Worm (Caenorhabditis elegans): ENCODE measurements around the gene F58G1.7.

The F58G1.7 gene

ce11 chrII:12965138-12965537, 17.1 kb upstream of the F58G1.7 start:
- TF ChIP-seq ceh-30 (tag; optimal IDR thresholded peaks at IDR 0.05) (no peak), ceh-45 (GFP tag; IDR thresholded peaks at IDR 0.05) (no peak), ceh-22 (tag; optimal IDR thresholded peaks at IDR 0.05) (no peak), gmeb-2 (tag; optimal IDR thresholded peaks at IDR 0.05) (no peak), sox-2 (GFP tag; IDR thresholded peaks at IDR 0.05) (no peak), tbx-2 (tag; optimal IDR thresholded peaks at IDR 0.05) (no peak), dmd-4 (tag; optimal IDR thresholded peaks at IDR 0.05; ENCODE audit: borderline replicate concordance) (no peak), ref-2 (tag; optimal IDR thresholded peaks at IDR 0.05) (no peak), pha-2 (tag; optimal IDR thresholded peaks at IDR 0.05) (no peak), mec-3 (tag; optimal IDR thresholded peaks at IDR 0.05; ENCODE audit: borderline replicate concordance) (no peak), ceh-9 (tag; optimal IDR thresholded peaks at IDR 0.05) (no peak), K09A11.1 (tag; optimal IDR thresholded peaks at IDR 0.05; ENCODE audit: insufficient read depth) (no peak), fax-1 (tag; optimal IDR thresholded peaks at IDR 0.05) (no peak), fkh-6 (tag; optimal IDR thresholded peaks at IDR 0.05) (no peak), unc-42 (tag; optimal IDR thresholded peaks at IDR 0.05) (no peak), rnt-1 (tag; optimal IDR thresholded peaks at IDR 0.05) (no peak)

ce11 chrII:12961743-12962142, 13.7 kb upstream of the F58G1.7 start:
- TF ChIP-seq unc-55 (GFP tag; optimal IDR thresholded peaks at IDR 0.05) (no peak), ztf-16 (tag; optimal IDR thresholded peaks at IDR 0.05) (no peak), fkh-10 (GFP tag; optimal IDR thresholded peaks at IDR 0.05) (no peak), ceh-30 (tag; optimal IDR thresholded peaks at IDR 0.05) (no peak), K02D7.2 (tag; optimal IDR thresholded peaks at IDR 0.05) (no peak), che-1 (tag; optimal IDR thresholded peaks at IDR 0.05) (no peak), elt-4 (tag; optimal IDR thresholded peaks at IDR 0.05) (no peak), C38D4.7 (GFP tag; optimal IDR thresholded peaks at IDR 0.05) (no peak), unc-3 (GFP tag; conservative IDR thresholded peaks at IDR 0.05) (no peak), unc-3 (tag; optimal IDR thresholded peaks at IDR 0.05) (no peak), fax-1 (tag; optimal IDR thresholded peaks at IDR 0.05) (no peak)

- TF ChIP-seq ceh-19 (GFP tag; optimal IDR thresholded peaks at IDR 0.05): no peak
- no peak for TF ChIP-seq hlh-13 (GFP tag; optimal IDR thresholded peaks at IDR 0.05)
- TF ChIP-seq elt-2 (tag; optimal IDR thresholded peaks at IDR 0.05): no peak
- no peak for TF ChIP-seq rnt-1 (tag; optimal IDR thresholded peaks at IDR 0.05)
- TF ChIP-seq unc-86 (tag; optimal IDR thresholded peaks at IDR 0.05): no peak
- no peak for TF ChIP-seq nhr-232 (tag; optimal IDR thresholded peaks at IDR 0.05)
- TF ChIP-seq ceh-9 (tag; optimal IDR thresholded peaks at IDR 0.05): no peak
- TF ChIP-seq ceh-30 (tag; optimal IDR thresholded peaks at IDR 0.05): no peak
- no peak for TF ChIP-seq ceh-24 (tag; optimal IDR thresholded peaks at IDR 0.05)
- TF ChIP-seq lim-6 (tag; optimal IDR thresholded peaks at IDR 0.05): no peak
- no peak for TF ChIP-seq tbx-2 (tag; optimal IDR thresholded peaks at IDR 0.05)
- no peak for TF ChIP-seq elt-4 (tag; optimal IDR thresholded peaks at IDR 0.05)
- TF ChIP-seq ets-4 (tag; optimal IDR thresholded peaks at IDR 0.05): no peak
Observed at ce11 chrII:12961293-12961692, 13.2 kb upstream of the F58G1.7 start.

- no peak for TF ChIP-seq ref-2 (tag; optimal IDR thresholded peaks at IDR 0.05)
- TF ChIP-seq ceh-31 (tag; optimal IDR thresholded peaks at IDR 0.05): no peak
- TF ChIP-seq ceh-34 (tag; optimal IDR thresholded peaks at IDR 0.05): no peak
- TF ChIP-seq ceh-9 (tag; optimal IDR thresholded peaks at IDR 0.05): no peak
- no peak for TF ChIP-seq ceh-30 (tag; optimal IDR thresholded peaks at IDR 0.05)
- no peak for TF ChIP-seq fax-1 (tag; optimal IDR thresholded peaks at IDR 0.05)
- no peak for TF ChIP-seq hlh-15 (tag; optimal IDR thresholded peaks at IDR 0.05)
- TF ChIP-seq che-1 (tag; optimal IDR thresholded peaks at IDR 0.05): no peak
- no peak for TF ChIP-seq mec-3 (tag; optimal IDR thresholded peaks at IDR 0.05; ENCODE audit: borderline replicate concordance)
- no peak for TF ChIP-seq lim-6 (tag; optimal IDR thresholded peaks at IDR 0.05)
Observed at ce11 chrII:12960206-12960605, 12.1 kb upstream of the F58G1.7 start.

Data from whole organism, late embryonic.